Fruit fly (Drosophila melanogaster): ENCODE results near the gene CG3505.

- TF ChIP-seq CG8478 (optimal IDR thresholded peaks at IDR 0.05) (no peak), CTCF (optimal IDR thresholded peaks at IDR 0.05) (no peak)
These were observed 923 bp downstream of the CG3505 start for dm6 chr3R:14658170-14658569.
